Fruit fly (Drosophila melanogaster) whole organism, embryonic: ENCODE data around the gene CG15880.

ENCODE experiments used
- Bgb ChIP-seq: fragments of 200-800 bp; sonication (Bioruptor generic); IDR thresholded peaks from 2 replicates; pipeline ENCODE4 v1.3.6; 2022; ENCODE audit warnings: missing biosample characterization, missing genetic modification characterization; ENCODE audit not compliant: partially characterized antibody
- C15 ChIP-seq: fragments of 200-800 bp; sonication (Bioruptor generic); IDR thresholded peaks from 3 replicates; pipeline ENCODE4 v1.3.6; 2022; ENCODE audit warnings: missing biosample characterization, missing genetic modification characterization
- CG10147 ChIP-seq: fragments of 200-800 bp; sonication (Bioruptor generic); optimal IDR thresholded peaks from 2 replicates; lab custom pipeline; 2019; ENCODE audit warnings: missing biosample characterization, mild to moderate bottlenecking, missing genetic modification characterization, moderate library complexity
- CG11723 ChIP-seq: fragments of 200-800 bp; sonication (Bioruptor generic); optimal IDR thresholded peaks from 2 replicates; lab custom pipeline; 2017; ENCODE audit warnings: missing biosample characterization, mild to moderate bottlenecking, missing genetic modification characterization
- CG12659 ChIP-seq: fragments of 200-800 bp; sonication (Bioruptor generic); optimal IDR thresholded peaks from 3 replicates; lab custom pipeline; 2017; ENCODE audit warnings: mild to moderate bottlenecking, missing biosample characterization, missing genetic modification reagents, missing genetic modification characterization
- CG12744 ChIP-seq: fragments of 200-800 bp; sonication (Bioruptor generic); optimal IDR thresholded peaks from 2 replicates; lab custom pipeline; 2016; ENCODE audit warnings: missing biosample characterization, missing genetic modification characterization
- CG13624 ChIP-seq: fragments of 200-800 bp; sonication (Bioruptor generic); optimal IDR thresholded peaks from 2 replicates; lab custom pipeline; 2016; ENCODE audit warnings: missing biosample characterization, missing genetic modification characterization
- CG13775 ChIP-seq: fragments of 200-800 bp; sonication (Bioruptor generic); optimal IDR thresholded peaks from 3 replicates; lab custom pipeline; 2017; ENCODE audit warnings: missing biosample characterization, mild to moderate bottlenecking, missing genetic modification characterization
- CG15269 ChIP-seq: fragments of 200-800 bp; sonication (Bioruptor generic); optimal IDR thresholded peaks from 2 replicates; lab custom pipeline; 2018; ENCODE audit warnings: missing biosample characterization, mild to moderate bottlenecking, missing genetic modification characterization, moderate library complexity
- CG17829 ChIP-seq: fragments of 200-800 bp; optimal IDR thresholded peaks from 2 replicates; lab custom pipeline; 2019; ENCODE audit warnings: missing biosample characterization, mild to moderate bottlenecking, missing genetic modification characterization, moderate library complexity
- CG18262 ChIP-seq: fragments of 200-800 bp; optimal IDR thresholded peaks from 3 replicates; lab custom pipeline; 2019; ENCODE audit warnings: missing biosample characterization, mild to moderate bottlenecking, missing genetic modification characterization, moderate library complexity
- CG2889 ChIP-seq: fragments of 200-800 bp; sonication (Bioruptor generic); IDR thresholded peaks from 3 replicates; pipeline ENCODE4 v1.3.6; 2022; ENCODE audit warnings: missing biosample characterization, missing genetic modification characterization
- CG3065 ChIP-seq: fragments of 200-800 bp; sonication (Bioruptor generic); optimal IDR thresholded peaks from 2 replicates; lab custom pipeline; 2016; ENCODE audit warnings: missing biosample characterization, missing genetic modification characterization
- CG4360 ChIP-seq: fragments of 200-800 bp; sonication (Bioruptor generic); IDR thresholded peaks from 2 replicates; pipeline ENCODE4 v1.3.6; 2022; ENCODE audit warnings: missing biosample characterization, missing genetic modification characterization
- CG4707 ChIP-seq: fragments of 200-800 bp; sonication (Bioruptor generic); optimal IDR thresholded peaks from 2 replicates; lab custom pipeline; 2018; ENCODE audit warnings: missing biosample characterization, mild to moderate bottlenecking, missing genetic modification characterization, moderate library complexity
- CG6683 ChIP-seq: fragments of 200-800 bp; sonication (Bioruptor generic); optimal IDR thresholded peaks from 2 replicates; lab custom pipeline; 2017; ENCODE audit warnings: missing biosample characterization, mild to moderate bottlenecking, missing genetic modification characterization, missing genetic modification reagents
- CG6791 ChIP-seq: fragments of 200-800 bp; sonication (Bioruptor generic); IDR thresholded peaks from 3 replicates; pipeline ENCODE4 v1.3.6; 2022; ENCODE audit warnings: missing biosample characterization, missing genetic modification characterization; ENCODE audit not compliant: partially characterized antibody
- CG7963 ChIP-seq: fragments of 200-800 bp; sonication (Bioruptor generic); IDR thresholded peaks from 3 replicates; pipeline ENCODE4 v1.3.6; 2022; ENCODE audit warnings: missing biosample characterization, missing genetic modification characterization; ENCODE audit not compliant: partially characterized antibody
- CG8359 ChIP-seq: fragments of 200-800 bp; sonication (Bioruptor generic); optimal IDR thresholded peaks from 2 replicates; lab custom pipeline; 2017; ENCODE audit warnings: missing biosample characterization, mild to moderate bottlenecking, missing genetic modification characterization, borderline replicate concordance
- CG8944 ChIP-seq: fragments of 200-800 bp; sonication (Bioruptor generic); optimal IDR thresholded peaks from 3 replicates; lab custom pipeline; 2016; ENCODE audit warnings: missing biosample characterization, missing genetic modification characterization
- CG9437 ChIP-seq: fragments of 200-800 bp; sonication (Bioruptor generic); optimal IDR thresholded peaks from 2 replicates; lab custom pipeline; 2018; ENCODE audit warnings: missing biosample characterization, mild to moderate bottlenecking, missing genetic modification characterization
- CG9609 ChIP-seq: fragments of 200-800 bp; sonication (Bioruptor generic); optimal IDR thresholded peaks from 3 replicates; lab custom pipeline; 2016; ENCODE audit warnings: missing biosample characterization, missing genetic modification characterization
- CoRest ChIP-seq: fragments of 200-800 bp; sonication (Bioruptor generic); optimal IDR thresholded peaks from 3 replicates; lab custom pipeline; 2018; ENCODE audit warnings: missing biosample characterization, mild to moderate bottlenecking, missing genetic modification characterization, moderate library complexity
- Dbx ChIP-seq: fragments of 200-800 bp; sonication (Bioruptor generic); IDR thresholded peaks from 3 replicates; pipeline ENCODE4 v1.3.6; 2022; ENCODE audit warnings: missing biosample characterization, missing genetic modification characterization
- Dref ChIP-seq: fragments of 200-800 bp; sonication (Bioruptor generic); IDR thresholded peaks from 2 replicates; pipeline ENCODE4 v1.3.6; 2022; ENCODE audit warnings: missing biosample characterization, missing genetic modification characterization
- Fer1 ChIP-seq: fragments of 200-800 bp; sonication (Bioruptor generic); optimal IDR thresholded peaks from 2 replicates; lab custom pipeline; 2017; ENCODE audit warnings: missing biosample characterization, mild to moderate bottlenecking, missing genetic modification characterization
- Hr39 ChIP-seq: fragments of >200 bp; optimal IDR thresholded peaks from 2 replicates; lab custom pipeline; 2017
- NFAT ChIP-seq: fragments of 200-800 bp; sonication (Bioruptor generic); IDR thresholded peaks from 2 replicates; pipeline ENCODE4 v1.3.6; 2022; ENCODE audit warnings: missing biosample characterization, missing genetic modification characterization
- Nf-YC ChIP-seq: fragments of 200-800 bp; optimal IDR thresholded peaks from 3 replicates; lab custom pipeline; 2019; ENCODE audit warnings: missing biosample characterization, mild to moderate bottlenecking, missing genetic modification characterization, moderate library complexity
- NfI ChIP-seq: fragments of 200-800 bp; sonication (Bioruptor generic); optimal IDR thresholded peaks from 3 replicates; lab custom pipeline; 2018; ENCODE audit warnings: missing biosample characterization, mild to moderate bottlenecking, missing genetic modification characterization, moderate library complexity
- Rfx ChIP-seq: fragments of 200-800 bp; sonication (Bioruptor generic); IDR thresholded peaks from 2 replicates; pipeline ENCODE4 v1.3.6; 2022; ENCODE audit warnings: missing biosample characterization, missing genetic modification characterization
- Side ChIP-seq: fragments of 200-800 bp; sonication (Bioruptor generic); optimal IDR thresholded peaks from 2 replicates; lab custom pipeline; 2016; ENCODE audit warnings: missing biosample characterization, missing genetic modification characterization
- Spps ChIP-seq: fragments of 200-800 bp; sonication (Bioruptor generic); optimal IDR thresholded peaks from 2 replicates; lab custom pipeline; 2018; ENCODE audit warnings: missing biosample characterization, mild to moderate bottlenecking, missing genetic modification characterization
- Xbp1 ChIP-seq: fragments of 200-800 bp; sonication (Bioruptor generic); optimal IDR thresholded peaks from 3 replicates; lab custom pipeline; 2016; ENCODE audit warnings: missing biosample characterization, mild to moderate bottlenecking, missing genetic modification characterization
- ara ChIP-seq: fragments of 200-800 bp; sonication (Bioruptor generic); IDR thresholded peaks from 2 replicates; pipeline ENCODE4 v1.3.6; 2022; ENCODE audit warnings: missing biosample characterization, missing genetic modification characterization
- bowl ChIP-seq: fragments of 200-800 bp; sonication (Bioruptor generic); IDR thresholded peaks from 2 replicates; pipeline ENCODE4 v1.3.6; 2022; ENCODE audit warnings: missing biosample characterization, missing genetic modification characterization
- br ChIP-seq: fragments of >200 bp; optimal IDR thresholded peaks from 2 replicates; lab custom pipeline; 2017
- cad ChIP-seq: fragments of >200 bp; optimal IDR thresholded peaks from 2 replicates; lab custom pipeline; 2017; ENCODE audit warnings: missing biosample characterization, missing genetic modification characterization
- dan ChIP-seq: fragments of 200-800 bp; sonication (Bioruptor generic); IDR thresholded peaks from 2 replicates; pipeline ENCODE4 v1.3.6; 2022; ENCODE audit warnings: missing biosample characterization, missing genetic modification characterization
- disco-r ChIP-seq: fragments of 200-800 bp; sonication (Bioruptor generic); optimal IDR thresholded peaks from 2 replicates; lab custom pipeline; 2016; ENCODE audit warnings: missing biosample characterization, missing genetic modification characterization
- ewg ChIP-seq: fragments of 200-800 bp; sonication (Bioruptor generic); optimal IDR thresholded peaks from 3 replicates; lab custom pipeline; 2017; ENCODE audit warnings: mild to moderate bottlenecking, missing biosample characterization, missing genetic modification reagents, missing genetic modification characterization
- eyg ChIP-seq: fragments of 200-800 bp; sonication (Bioruptor generic); optimal IDR thresholded peaks from 3 replicates; lab custom pipeline; 2016; ENCODE audit warnings: missing biosample characterization, missing genetic modification characterization
- nom ChIP-seq: fragments of 200-800 bp; sonication (Bioruptor generic); optimal IDR thresholded peaks from 2 replicates; lab custom pipeline; 2017; ENCODE audit warnings: missing biosample characterization, missing genetic modification characterization, mild to moderate bottlenecking, moderate library complexity, missing genetic modification reagents
- pho ChIP-seq: fragments of 200-800 bp; sonication (Bioruptor generic); optimal IDR thresholded peaks from 2 replicates; lab custom pipeline; 2016; ENCODE audit warnings: missing biosample characterization, missing genetic modification characterization
- psq ChIP-seq: fragments of 200-800 bp; sonication (Bioruptor generic); optimal IDR thresholded peaks from 2 replicates; lab custom pipeline; 2017; ENCODE audit warnings: missing biosample characterization, missing genetic modification characterization
- repo ChIP-seq: fragments of 200-800 bp; sonication (Bioruptor generic); optimal IDR thresholded peaks from 2 replicates; lab custom pipeline; 2016; ENCODE audit warnings: missing biosample characterization, missing genetic modification characterization
- stc ChIP-seq: fragments of 200-800 bp; sonication (Bioruptor generic); IDR thresholded peaks from 2 replicates; pipeline ENCODE4 v1.3.6; 2022; ENCODE audit warnings: missing biosample characterization, missing genetic modification characterization
- tup ChIP-seq: fragments of 200-800 bp; sonication (Bioruptor generic); optimal IDR thresholded peaks from 2 replicates; lab custom pipeline; 2016; ENCODE audit warnings: missing biosample characterization, mild to moderate bottlenecking, missing genetic modification characterization, moderate library complexity
- wdn ChIP-seq: fragments of 200-800 bp; sonication (Bioruptor generic); IDR thresholded peaks from 2 replicates; pipeline ENCODE4 v1.3.6; 2022; ENCODE audit warnings: missing biosample characterization, missing genetic modification characterization
- wor ChIP-seq: fragments of 200-800 bp; sonication (Bioruptor generic); IDR thresholded peaks from 2 replicates; pipeline ENCODE4 v1.3.6; 2022; ENCODE audit warnings: missing biosample characterization, missing genetic modification characterization
- zfh2 ChIP-seq: fragments of 200-800 bp; sonication (Bioruptor generic); optimal IDR thresholded peaks from 2 replicates; lab custom pipeline; 2016; ENCODE audit warnings: missing biosample characterization, missing genetic modification characterization

Gene CG15880

dm6 chr2L:857897-858517 is 40.3 kb upstream of the CG15880 start (continued):
- no peak for TF ChIP-seq CG12744 (GFP tag; lab: Kevin White, UChicago)
- peak; percentile 62 for TF ChIP-seq CG12659 (GFP tag; lab: Kevin White, UChicago)
- no peak for TF ChIP-seq nom
- 0 out of 3 replicates have a peak, but pooled peaks have one; percentile 30 for TF ChIP-seq CG2889 (GFP tag; lab: Robert Waterston, UW)
- peak; percentile 20 for TF ChIP-seq CG17829
- no peak for TF ChIP-seq CG11723 (GFP tag; lab: Kevin White, UChicago)
- TF ChIP-seq NFAT (GFP tag; lab: Robert Waterston, UW), result no peak
- TF ChIP-seq repo (GFP tag; lab: Kevin White, UChicago), result no peak
- TF ChIP-seq Dbx, result no peak
- peak; percentile 51 for TF ChIP-seq Rfx
- TF ChIP-seq bowl, result no peak
- no peak for TF ChIP-seq wdn (GFP tag; lab: Robert Waterston, UW)
- TF ChIP-seq CG18262 (tag; lab: Kevin White, UChicago), result peak; percentile 46
- TF ChIP-seq ara (GFP tag; lab: Robert Waterston, UW), result peak; percentile 49; the same call in 1 of the 2 replicates
- no peak for TF ChIP-seq dan (GFP tag; lab: Robert Waterston, UW)
- peak; percentile 52 for TF ChIP-seq stc (GFP tag; lab: Robert Waterston, UW)
- TF ChIP-seq tup (GFP tag; lab: Kevin White, UChicago), result peak; percentile 24
- no peak for TF ChIP-seq Spps (tag; lab: Kevin White, UChicago)
- no peak for TF ChIP-seq C15 (GFP tag; lab: Robert Waterston, UW)
- TF ChIP-seq disco-r (GFP tag; lab: Kevin White, UChicago), result peak; percentile 57
- no peak for TF ChIP-seq CG3065 (GFP tag; lab: Kevin White, UChicago)
- TF ChIP-seq CG10147 (GFP tag; lab: Kevin White, UChicago), result no peak
- peak; percentile 20 for TF ChIP-seq eyg (GFP tag; lab: Kevin White, UChicago)
- TF ChIP-seq Fer1, result peak; percentile 16
- peak; percentile 37 for TF ChIP-seq CG8944 (GFP tag; lab: Kevin White, UChicago)
- TF ChIP-seq br (lab: Kevin White, UChicago), result no peak
- TF ChIP-seq CG13775 (GFP tag; lab: Kevin White, UChicago), result no peak
- TF ChIP-seq CG13624, result peak; percentile 20
- peak; percentile 42 for TF ChIP-seq NfI (GFP tag; lab: Kevin White, UChicago)
- TF ChIP-seq pho, result peak; percentile 21
- no peak for TF ChIP-seq Dref (GFP tag; lab: Robert Waterston, UW)
- TF ChIP-seq CG7963 (GFP tag; lab: Robert Waterston, UW), result no peak
- no peak for TF ChIP-seq zfh2 (GFP tag; lab: Kevin White, UChicago)
- peak; percentile 51 for TF ChIP-seq ewg (GFP tag; lab: Kevin White, UChicago)
- peak; percentile 54 for TF ChIP-seq CoRest (tag; lab: Kevin White, UChicago)
- TF ChIP-seq CG4360 (GFP tag; lab: Robert Waterston, UW), result no peak
- peak; percentile 73 for TF ChIP-seq CG15269 (tag; lab: Kevin White, UChicago)
- TF ChIP-seq CG6683 (GFP tag; lab: Kevin White, UChicago), result no peak
- TF ChIP-seq Nf-YC (tag; lab: Kevin White, UChicago), result no peak
- TF ChIP-seq cad (GFP tag; lab: Kevin White, UChicago), result no peak
- no peak for TF ChIP-seq Hr39 (lab: Kevin White, UChicago)
- TF ChIP-seq CG9609 (GFP tag; lab: Kevin White, UChicago), result peak; percentile 42
- TF ChIP-seq wor (GFP tag; lab: Robert Waterston, UW), result no peak
- peak; percentile 24 for TF ChIP-seq CG4707
- TF ChIP-seq Bgb (GFP tag; lab: Robert Waterston, UW), result no peak
- TF ChIP-seq CG6791 (GFP tag; lab: Robert Waterston, UW), result no peak
- no peak for TF ChIP-seq CG8359 (GFP tag; lab: Kevin White, UChicago)
- TF ChIP-seq Xbp1, result peak; percentile 72
- peak; percentile 8 for TF ChIP-seq Side (GFP tag; lab: Kevin White, UChicago)
- TF ChIP-seq psq (GFP tag; lab: Kevin White, UChicago), result no peak
- peak; percentile 9 for TF ChIP-seq CG9437 (GFP tag; lab: Kevin White, UChicago)
